Worm (Caenorhabditis elegans): Measurements from ENCODE around the gene trmt-10C.2.

Gene trmt-10C.2

ce11 chrIII:6374947-6375415 is 28.9 kb downstream of the trmt-10C.2 start, which contains the start of the genes rps-13 and nfx-1 (continued):
- no peak for TF ChIP-seq lim-6 (tag; optimal IDR thresholded peaks at IDR 0.05)
- no peak for TF ChIP-seq pha-2 (tag; optimal IDR thresholded peaks at IDR 0.05)
- TF ChIP-seq unc-55 (GFP tag; optimal IDR thresholded peaks at IDR 0.05) = peak; percentile 57
- TF ChIP-seq hlh-15 (tag; optimal IDR thresholded peaks at IDR 0.05) = no peak
- TF ChIP-seq ama-1 (optimal IDR thresholded peaks at IDR 0.05) = no peak
- TF ChIP-seq ceh-30 (tag; optimal IDR thresholded peaks at IDR 0.05) = peak; percentile 87
- TF ChIP-seq pros-1 (tag; optimal IDR thresholded peaks at IDR 0.05) = no peak
- TF ChIP-seq ceh-2 (tag; optimal IDR thresholded peaks at IDR 0.05) = peak; percentile 10
- TF ChIP-seq ceh-45 (GFP tag; IDR thresholded peaks at IDR 0.05) = no peak
- TF ChIP-seq elt-2 (tag; optimal IDR thresholded peaks at IDR 0.05) = peak; percentile 36
- TF ChIP-seq K09A11.1 (tag; optimal IDR thresholded peaks at IDR 0.05; ENCODE audit: insufficient read depth) = no peak
- TF ChIP-seq hlh-8 (tag; optimal IDR thresholded peaks at IDR 0.05) = no peak
- TF ChIP-seq fkh-6 (tag; optimal IDR thresholded peaks at IDR 0.05) = no peak
- peak; percentile 50 for TF ChIP-seq ceh-18 (tag; optimal IDR thresholded peaks at IDR 0.05)
- TF ChIP-seq C08G9.2 (tag; optimal IDR thresholded peaks at IDR 0.05) = no peak
- no peak for TF ChIP-seq T23F11.4 (GFP tag; optimal IDR thresholded peaks at IDR 0.05)
- TF ChIP-seq pqm-1 (tag; optimal IDR thresholded peaks at IDR 0.05) = no peak
- TF ChIP-seq unc-86 (tag; optimal IDR thresholded peaks at IDR 0.05) = no peak
- no peak for TF ChIP-seq sox-2 (GFP tag; IDR thresholded peaks at IDR 0.05)
- TF ChIP-seq ztf-16 (tag; optimal IDR thresholded peaks at IDR 0.05) = no peak
- peak; percentile 46 for TF ChIP-seq tbx-2 (tag; optimal IDR thresholded peaks at IDR 0.05)
- peak; percentile 14 for TF ChIP-seq dve-1 (tag; optimal IDR thresholded peaks at IDR 0.05)

- TF ChIP-seq nfya-1 (tag; optimal IDR thresholded peaks at IDR 0.05) (no peak), dve-1 (tag; optimal IDR thresholded peaks at IDR 0.05) (no peak), madf-2 (tag; optimal IDR thresholded peaks at IDR 0.05) (no peak), pqm-1 (tag; optimal IDR thresholded peaks at IDR 0.05) (no peak), hlh-30 (tag; optimal IDR thresholded peaks at IDR 0.05; ENCODE audit: insufficient read depth) (peak; percentile 25), mec-3 (tag; optimal IDR thresholded peaks at IDR 0.05; ENCODE audit: borderline replicate concordance) (no peak)
Observed at ce11 chrIII:6379129-6379528, 33.0 kb downstream of the trmt-10C.2 start, which contains the start of gene C16A3.6. TSS of gene C16A3.6 (plus strand) at chrIII:6379212.

- TF ChIP-seq ets-4 (tag; optimal IDR thresholded peaks at IDR 0.05) (no peak), ceh-24 (tag; optimal IDR thresholded peaks at IDR 0.05) (no peak), ahr-1 (tag; optimal IDR thresholded peaks at IDR 0.05) (no peak), ama-1 (optimal IDR thresholded peaks at IDR 0.05) (no peak), lin-11 (tag; optimal IDR thresholded peaks at IDR 0.05) (no peak), fkh-10 (GFP tag; optimal IDR thresholded peaks at IDR 0.05) (no peak), unc-3 (GFP tag; conservative IDR thresholded peaks at IDR 0.05) (no peak), unc-3 (tag; optimal IDR thresholded peaks at IDR 0.05) (no peak), fax-1 (tag; optimal IDR thresholded peaks at IDR 0.05) (no peak), ceh-9 (tag; optimal IDR thresholded peaks at IDR 0.05) (no peak), npax-4 (tag; optimal IDR thresholded peaks at IDR 0.05) (no peak)
Observed at ce11 chrIII:6380472-6380871, 34.4 kb downstream of the trmt-10C.2 start, which contains the start of gene C16A3.5. TSS of gene C16A3.5 (plus strand) at chrIII:6380772.

ce11 chrIII:6381584-6382391 is 35.7 kb downstream of the trmt-10C.2 start, which contains the start of gene znf-622:
TSS of gene znf-622 (plus strand) at chrIII:6381634.
- TF ChIP-seq ceh-34 (tag; optimal IDR thresholded peaks at IDR 0.05) (no peak), dve-1 (tag; optimal IDR thresholded peaks at IDR 0.05) (no peak), unc-42 (tag; optimal IDR thresholded peaks at IDR 0.05) (no peak), elt-4 (tag; optimal IDR thresholded peaks at IDR 0.05) (no peak), nfya-1 (tag; optimal IDR thresholded peaks at IDR 0.05) (no peak), hlh-6 (tag; optimal IDR thresholded peaks at IDR 0.05) (no peak), nhr-232 (tag; optimal IDR thresholded peaks at IDR 0.05) (no peak), nhr-11 (tag; optimal IDR thresholded peaks at IDR 0.05) (no peak), hlh-8 (tag; optimal IDR thresholded peaks at IDR 0.05) (no peak), sox-2 (GFP tag; IDR thresholded peaks at IDR 0.05) (no peak), tbx-2 (tag; optimal IDR thresholded peaks at IDR 0.05) (no peak), pros-1 (tag; optimal IDR thresholded peaks at IDR 0.05) (no peak), ceh-6 (GFP tag; optimal IDR thresholded peaks at IDR 0.05) (no peak), madf-2 (tag; optimal IDR thresholded peaks at IDR 0.05) (no peak), ceh-2 (tag; optimal IDR thresholded peaks at IDR 0.05) (no peak), T23F11.4 (GFP tag; optimal IDR thresholded peaks at IDR 0.05) (no peak), pqm-1 (tag; optimal IDR thresholded peaks at IDR 0.05) (no peak), dmd-4 (tag; optimal IDR thresholded peaks at IDR 0.05; ENCODE audit: borderline replicate concordance) (no peak), hlh-30 (tag; optimal IDR thresholded peaks at IDR 0.05; ENCODE audit: insufficient read depth) (no peak)
